Worm (Caenorhabditis elegans): ENCODE results near the gene sfxn-1.4.

DNA sequence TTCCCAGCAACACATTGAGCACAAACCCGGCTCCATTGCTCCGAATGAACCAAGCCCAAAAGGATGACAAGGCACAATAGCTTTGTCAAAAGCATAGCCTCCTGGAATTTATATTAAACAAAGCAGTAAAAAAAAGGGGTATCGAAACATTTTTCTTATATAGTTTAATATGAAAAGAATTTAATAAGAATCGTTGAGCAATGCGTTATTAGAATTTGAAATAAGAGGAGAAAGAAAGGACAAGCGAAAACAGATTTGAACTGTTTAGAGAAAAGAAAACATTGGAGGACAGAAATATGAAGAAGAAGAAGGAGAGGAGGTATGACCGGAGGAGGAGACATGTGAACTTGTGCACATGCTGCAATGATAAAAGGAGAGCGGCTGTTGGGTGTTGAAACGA, 4.1 kb upstream of the sfxn-1.4 start, which contains the start of gene C47D12.5:
- no peak for TF ChIP-seq snpc-4 (tag; optimal IDR thresholded peaks at IDR 0.05)
- TF ChIP-seq nhr-11 (tag; optimal IDR thresholded peaks at IDR 0.05), result no peak
- no peak for TF ChIP-seq nfya-1 (tag; optimal IDR thresholded peaks at IDR 0.05; ENCODE audit: insufficient read depth)
- no peak for TF ChIP-seq ceh-82 (tag; optimal IDR thresholded peaks at IDR 0.05)
- no peak for TF ChIP-seq mdl-1 (tag; optimal IDR thresholded peaks at IDR 0.05)
- TF ChIP-seq ama-1 (optimal IDR thresholded peaks at IDR 0.05), result no peak
- no peak for TF ChIP-seq hmg-11 (tag; optimal IDR thresholded peaks at IDR 0.05)
